Worm (Caenorhabditis elegans): Measurements from ENCODE around the gene acl-3.

Gene acl-3

ce11 chrIV:11601721-11602405 is 50.0 kb downstream of the acl-3 start:
- TF ChIP-seq syd-9 (tag; optimal IDR thresholded peaks at IDR 0.05) (no peak), zip-5 (tag; optimal IDR thresholded peaks at IDR 0.05) (no peak), ahr-1 (tag; optimal IDR thresholded peaks at IDR 0.05) (no peak), dve-1 (tag; optimal IDR thresholded peaks at IDR 0.05) (no peak), pat-9 (tag; optimal IDR thresholded peaks at IDR 0.05) (peak; percentile 8), sox-4 (tag; optimal IDR thresholded peaks at IDR 0.05) (peak; percentile 16), ceh-24 (tag; optimal IDR thresholded peaks at IDR 0.05) (no peak), tbx-2 (tag; optimal IDR thresholded peaks at IDR 0.05) (peak; percentile 2), mec-3 (tag; optimal IDR thresholded peaks at IDR 0.05; ENCODE audit: borderline replicate concordance) (no peak), hlh-8 (tag; optimal IDR thresholded peaks at IDR 0.05) (no peak), ceh-18 (tag; optimal IDR thresholded peaks at IDR 0.05) (peak; percentile 23), eyg-1 (tag; optimal IDR thresholded peaks at IDR 0.05) (no peak), sdc-2 (tag; optimal IDR thresholded peaks at IDR 0.05) (peak; percentile 5), unc-55 (GFP tag; optimal IDR thresholded peaks at IDR 0.05) (peak; percentile 47), ceh-31 (tag; optimal IDR thresholded peaks at IDR 0.05) (peak; percentile 24), unc-42 (tag; optimal IDR thresholded peaks at IDR 0.05) (peak; percentile 50), pros-1 (tag; optimal IDR thresholded peaks at IDR 0.05) (no peak), ama-1 (optimal IDR thresholded peaks at IDR 0.05) (peak; percentile 37), che-1 (tag; optimal IDR thresholded peaks at IDR 0.05) (peak; percentile 43), nfya-1 (tag; optimal IDR thresholded peaks at IDR 0.05) (peak; percentile 67), hlh-6 (tag; optimal IDR thresholded peaks at IDR 0.05) (no peak), ceh-34 (tag; optimal IDR thresholded peaks at IDR 0.05) (peak; percentile 13), ceh-22 (tag; optimal IDR thresholded peaks at IDR 0.05) (no peak)

All from whole organism, late embryonic.